Fruit fly (Drosophila melanogaster): ENCODE data around the gene Gagr.

DNA sequence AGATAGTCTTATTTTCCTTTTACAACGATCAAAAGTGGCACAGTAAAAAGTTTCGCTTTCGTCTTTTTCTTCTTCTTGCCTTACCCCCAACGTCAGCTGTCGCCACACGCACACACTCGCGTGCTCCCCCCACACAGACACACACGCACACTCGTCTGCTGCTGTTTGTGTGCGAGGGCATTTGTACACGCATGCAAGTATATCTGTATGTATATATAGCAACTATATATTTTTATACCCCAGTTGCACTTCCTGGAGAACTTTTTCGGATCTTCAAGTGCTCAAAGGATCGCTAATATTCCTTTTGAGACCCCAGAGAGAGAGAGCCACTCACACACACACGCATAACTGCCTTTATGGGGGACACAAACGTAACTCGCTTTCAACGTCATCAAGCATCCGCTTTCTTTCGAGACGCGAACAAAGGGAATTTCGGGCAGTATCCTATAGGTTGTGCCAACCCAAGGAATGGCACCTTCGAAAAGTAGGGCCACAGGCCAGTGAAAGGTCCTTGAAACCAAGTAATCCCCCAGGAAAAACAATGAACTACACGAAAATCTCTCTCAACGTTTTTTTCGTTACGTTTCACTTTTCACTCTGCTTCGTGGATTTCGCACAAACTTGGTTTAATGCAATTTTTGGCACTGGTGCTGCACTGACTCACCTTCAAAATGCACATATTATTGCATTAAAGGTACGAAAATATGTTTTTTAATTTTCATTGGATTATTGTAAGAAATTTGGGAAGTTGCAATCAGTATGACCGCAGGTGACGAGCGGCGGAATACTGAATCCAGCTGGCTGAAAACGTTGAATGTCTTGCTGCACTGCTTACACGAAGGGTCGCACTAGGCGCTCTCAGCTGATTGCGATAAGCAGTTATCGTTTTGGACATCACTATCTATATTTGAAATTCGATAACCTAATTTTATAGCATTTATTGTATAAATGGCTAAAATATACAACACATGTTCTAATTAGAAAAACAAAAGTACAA lies 16.3 kb upstream of the Gagr start, which contains the start of gene roq:
- TF ChIP-seq CG11617 (GFP tag; optimal IDR thresholded peaks at IDR 0.05) = no peak
- peak; percentile 23 for TF ChIP-seq cic (GFP tag; optimal IDR thresholded peaks at IDR 0.05)
- peak; percentile 82 for TF ChIP-seq kay (GFP tag; ENCODE audit: borderline replicate concordance)
- TF ChIP-seq Mnt (GFP tag; optimal IDR thresholded peaks at IDR 0.05) = peak; percentile 54
- TF ChIP-seq CG12768 (GFP tag; optimal IDR thresholded peaks at IDR 0.05) = no peak

All from whole organism, adult.